Fruit fly (Drosophila melanogaster) whole organism, embryonic: ENCODE measurements around the gene CG7296.

ENCODE experiments used
- Aef1 ChIP-seq: fragments of 200-800 bp; sonication (Bioruptor generic); IDR thresholded peaks from 3 replicates; pipeline ENCODE4 v1.3.6; 2022; ENCODE audit warnings: missing biosample characterization, missing genetic modification characterization
- Atf3 ChIP-seq: fragments of 200-800 bp; sonication (Bioruptor generic); optimal IDR thresholded peaks from 3 replicates; lab custom pipeline; 2016; ENCODE audit warnings: missing biosample characterization, missing genetic modification characterization
- B-H1 ChIP-seq: fragments of 200-800 bp; sonication (Bioruptor generic); IDR thresholded peaks from 3 replicates; pipeline ENCODE4 v1.3.6; 2022; ENCODE audit warnings: missing biosample characterization, missing genetic modification characterization
- CG10147 ChIP-seq: fragments of 200-800 bp; sonication (Bioruptor generic); optimal IDR thresholded peaks from 2 replicates; lab custom pipeline; 2019; ENCODE audit warnings: missing biosample characterization, mild to moderate bottlenecking, missing genetic modification characterization, moderate library complexity
- CG10543 ChIP-seq: fragments of 200-800 bp; sonication (Bioruptor generic); optimal IDR thresholded peaks from 3 replicates; lab custom pipeline; 2017; ENCODE audit warnings: missing biosample characterization, mild to moderate bottlenecking, missing genetic modification characterization, moderate library complexity
- CG10979 ChIP-seq: fragments of 200-800 bp; sonication (Bioruptor generic); optimal IDR thresholded peaks from 2 replicates; lab custom pipeline; 2018; ENCODE audit warnings: missing biosample characterization, mild to moderate bottlenecking, missing genetic modification characterization, moderate library complexity
- CG12071 ChIP-seq: fragments of 200-800 bp; sonication (Bioruptor generic); optimal IDR thresholded peaks from 3 replicates; lab custom pipeline; 2018; ENCODE audit warnings: missing biosample characterization, mild to moderate bottlenecking, missing genetic modification characterization
- CG1529 ChIP-seq: fragments of 200-800 bp; sonication (Bioruptor generic); optimal IDR thresholded peaks from 3 replicates; lab custom pipeline; 2018; ENCODE audit warnings: missing biosample characterization, missing genetic modification characterization
- CG17186 ChIP-seq: fragments of 200-800 bp; sonication (Bioruptor generic); optimal IDR thresholded peaks from 3 replicates; lab custom pipeline; 2017; ENCODE audit warnings: missing biosample characterization, missing genetic modification reagents, missing genetic modification characterization
- CG18262 ChIP-seq: fragments of 200-800 bp; optimal IDR thresholded peaks from 3 replicates; lab custom pipeline; 2019; ENCODE audit warnings: missing biosample characterization, mild to moderate bottlenecking, missing genetic modification characterization, moderate library complexity
- CG2120 ChIP-seq: fragments of 200-800 bp; sonication (Bioruptor generic); optimal IDR thresholded peaks from 3 replicates; lab custom pipeline; 2016; ENCODE audit warnings: missing biosample characterization, missing genetic modification characterization
- CG2678 ChIP-seq: fragments of 200-800 bp; sonication (Bioruptor generic); optimal IDR thresholded peaks from 3 replicates; lab custom pipeline; 2019; ENCODE audit warnings: missing biosample characterization, mild to moderate bottlenecking, missing genetic modification characterization, moderate library complexity
- CG2712 ChIP-seq: fragments of 200-800 bp; optimal IDR thresholded peaks from 3 replicates; lab custom pipeline; 2019; ENCODE audit warnings: missing biosample characterization, mild to moderate bottlenecking, missing genetic modification characterization, moderate library complexity
- CG31365 ChIP-seq: fragments of 200-800 bp; sonication (Bioruptor generic); optimal IDR thresholded peaks from 2 replicates; lab custom pipeline; 2018; ENCODE audit warnings: missing biosample characterization, mild to moderate bottlenecking, missing genetic modification characterization
- CG4854 ChIP-seq: fragments of 200-800 bp; sonication (Bioruptor generic); optimal IDR thresholded peaks from 2 replicates; lab custom pipeline; 2016; ENCODE audit warnings: missing biosample characterization, missing genetic modification characterization, inconsistent platforms
- CG6272 ChIP-seq: fragments of 200-800 bp; sonication (Bioruptor generic); IDR thresholded peaks from 2 replicates; pipeline ENCODE4 v1.3.6; 2022; ENCODE audit warnings: missing biosample characterization, missing genetic modification characterization
- CG7556 ChIP-seq: fragments of 200-800 bp; sonication (Bioruptor generic); optimal IDR thresholded peaks from 2 replicates; lab custom pipeline; 2017; ENCODE audit warnings: missing biosample characterization, mild to moderate bottlenecking, missing genetic modification characterization
- CG7745 ChIP-seq: fragments of 200-800 bp; sonication (Bioruptor generic); optimal IDR thresholded peaks from 2 replicates; lab custom pipeline; 2018; ENCODE audit warnings: missing biosample characterization, mild to moderate bottlenecking, missing genetic modification characterization, moderate library complexity
- D19A ChIP-seq: fragments of 200-800 bp; optimal IDR thresholded peaks from 3 replicates; lab custom pipeline; 2019; ENCODE audit warnings: missing biosample characterization, mild to moderate bottlenecking, missing genetic modification characterization, moderate library complexity
- Dfd ChIP-seq, 2 experiments: fragments of >200 bp; optimal IDR thresholded peaks; 2 replicates each; lab custom pipeline; 2017; ENCODE audit warnings: missing biosample characterization in 2 of 2, missing genetic modification characterization in 2 of 2
- Doc3 ChIP-seq: fragments of 200-800 bp; sonication (Bioruptor generic); IDR thresholded peaks from 3 replicates; pipeline ENCODE4 v1.3.6; 2022; ENCODE audit warnings: missing biosample characterization, missing genetic modification characterization; ENCODE audit not compliant: partially characterized antibody
- Fer2 ChIP-seq: fragments of 200-800 bp; sonication (Bioruptor generic); optimal IDR thresholded peaks from 2 replicates; lab custom pipeline; 2018; ENCODE audit warnings: missing biosample characterization, mild to moderate bottlenecking, missing genetic modification characterization, moderate library complexity
- H15 ChIP-seq: fragments of 200-800 bp; sonication (Bioruptor generic); IDR thresholded peaks from 3 replicates; pipeline ENCODE4 v1.3.6; 2022; ENCODE audit warnings: missing biosample characterization, missing genetic modification characterization
- HmgD ChIP-seq: fragments of 200-800 bp; sonication (Bioruptor generic); optimal IDR thresholded peaks from 3 replicates; lab custom pipeline; 2016; ENCODE audit warnings: missing biosample characterization, missing genetic modification characterization
- NfI ChIP-seq: fragments of 200-800 bp; sonication (Bioruptor generic); optimal IDR thresholded peaks from 3 replicates; lab custom pipeline; 2018; ENCODE audit warnings: missing biosample characterization, mild to moderate bottlenecking, missing genetic modification characterization, moderate library complexity
- Oli ChIP-seq: fragments of 200-800 bp; sonication (Bioruptor generic); optimal IDR thresholded peaks from 2 replicates; lab custom pipeline; 2018; ENCODE audit warnings: missing biosample characterization, mild to moderate bottlenecking, missing genetic modification characterization, moderate library complexity
- PHDP ChIP-seq: fragments of 200-800 bp; sonication (Bioruptor generic); optimal IDR thresholded peaks from 3 replicates; lab custom pipeline; 2018; ENCODE audit warnings: missing biosample characterization, mild to moderate bottlenecking, missing genetic modification characterization, moderate library complexity
- Rx ChIP-seq: fragments of 200-800 bp; sonication (Bioruptor generic); IDR thresholded peaks from 2 replicates; pipeline ENCODE4 v1.3.6; 2022; ENCODE audit warnings: missing biosample characterization, missing genetic modification characterization
- Scr ChIP-seq: fragments of 200-800 bp; sonication (Bioruptor generic); IDR thresholded peaks from 2 replicates; pipeline ENCODE4 v1.3.6; 2022; ENCODE audit warnings: missing biosample characterization, missing genetic modification characterization; ENCODE audit not compliant: partially characterized antibody
- Tbp ChIP-seq: fragments of >200 bp; optimal IDR thresholded peaks from 2 replicates; lab custom pipeline; 2018; ENCODE audit warnings: missing biosample characterization, missing genetic modification characterization
- ac ChIP-seq: fragments of 200-800 bp; sonication (Bioruptor generic); optimal IDR thresholded peaks from 3 replicates; lab custom pipeline; 2017; ENCODE audit warnings: missing biosample characterization, mild to moderate bottlenecking, missing genetic modification characterization
- cas ChIP-seq: fragments of 200-800 bp; sonication (Bioruptor generic); IDR thresholded peaks from 2 replicates; pipeline ENCODE4 v1.3.6; 2022; ENCODE audit warnings: missing biosample characterization, missing genetic modification characterization
- cg ChIP-seq: fragments of 200-800 bp; sonication (Bioruptor generic); optimal IDR thresholded peaks from 3 replicates; lab custom pipeline; 2019; ENCODE audit warnings: missing biosample characterization, mild to moderate bottlenecking, missing genetic modification characterization, moderate library complexity
- chif ChIP-seq, 2 experiments: fragments of 200-800 bp; sonication (Bioruptor generic); optimal IDR thresholded peaks; 3 replicates each; lab custom pipeline; 2016; ENCODE audit warnings: missing biosample characterization in 2 of 2, missing genetic modification characterization in 2 of 2
- danr ChIP-seq: fragments of 200-800 bp; sonication (Bioruptor generic); IDR thresholded peaks from 2 replicates; pipeline ENCODE4 v1.3.6; 2022; ENCODE audit warnings: missing biosample characterization, missing genetic modification characterization
- dmrt11E ChIP-seq: fragments of 200-800 bp; sonication (Bioruptor generic); optimal IDR thresholded peaks from 3 replicates; lab custom pipeline; 2018; ENCODE audit warnings: missing biosample characterization, mild to moderate bottlenecking, missing genetic modification characterization, moderate library complexity
- fd96Cb ChIP-seq: fragments of 200-800 bp; sonication (Bioruptor generic); optimal IDR thresholded peaks from 2 replicates; lab custom pipeline; 2018; ENCODE audit warnings: missing biosample characterization, mild to moderate bottlenecking, missing genetic modification characterization, moderate library complexity
- fu2 ChIP-seq: fragments of 200-800 bp; sonication (Bioruptor generic); optimal IDR thresholded peaks from 2 replicates; lab custom pipeline; 2016; ENCODE audit warnings: missing biosample characterization, missing genetic modification characterization
- grau ChIP-seq: fragments of 200-800 bp; optimal IDR thresholded peaks from 3 replicates; lab custom pipeline; 2019; ENCODE audit warnings: missing biosample characterization, mild to moderate bottlenecking, missing genetic modification characterization, moderate library complexity
- hth ChIP-seq: fragments of >200 bp; optimal IDR thresholded peaks from 2 replicates; lab custom pipeline; 2017; ENCODE audit warnings: inconsistent platforms
- kah ChIP-seq: fragments of 200-800 bp; sonication (Bioruptor generic); optimal IDR thresholded peaks from 2 replicates; lab custom pipeline; 2018; ENCODE audit warnings: missing biosample characterization, mild to moderate bottlenecking, missing genetic modification characterization
- kni ChIP-seq: fragments of 200-800 bp; sonication (Bioruptor generic); optimal IDR thresholded peaks from 3 replicates; lab custom pipeline; 2017; ENCODE audit warnings: mild to moderate bottlenecking, missing biosample characterization, missing genetic modification reagents, missing genetic modification characterization
- lola ChIP-seq, 3 experiments: fragments of >200 bp in 2 of 3; fragments of 200-800 bp in 1 of 3; sonication (Bioruptor generic) in 1 of 3; optimal IDR thresholded peaks; 2 replicates each; lab custom pipeline; 2017 to 2019; ENCODE audit warnings: missing biosample characterization in 3 of 3, missing genetic modification characterization in 3 of 3, mild to moderate bottlenecking in 1 of 3, moderate library complexity in 1 of 3
- lov ChIP-seq, 2 experiments: fragments of 200-800 bp in 1 of 2; fragments of >200 bp in 1 of 2; sonication (Bioruptor generic) in 1 of 2; IDR thresholded peaks in 1 of 2; optimal IDR thresholded peaks in 1 of 2; 2 replicates in 1 of 2; 3 replicates in 1 of 2; pipeline versions ENCODE4 v1.3.6 to Lab custom; 2017 to 2022; ENCODE audit warnings: missing biosample characterization in 1 of 2, missing genetic modification characterization in 1 of 2
- maf-S ChIP-seq: fragments of 200-800 bp; sonication (Bioruptor generic); optimal IDR thresholded peaks from 2 replicates; lab custom pipeline; 2016; ENCODE audit warnings: missing biosample characterization, missing genetic modification characterization
- nerfin-2 ChIP-seq: fragments of 200-800 bp; sonication (Bioruptor generic); IDR thresholded peaks from 2 replicates; pipeline ENCODE4 v1.3.6; 2022; ENCODE audit warnings: missing biosample characterization, missing genetic modification characterization; ENCODE audit not compliant: partially characterized antibody
- pho ChIP-seq: fragments of 200-800 bp; sonication (Bioruptor generic); optimal IDR thresholded peaks from 2 replicates; lab custom pipeline; 2016; ENCODE audit warnings: missing biosample characterization, missing genetic modification characterization
- pnt ChIP-seq: fragments of 200-800 bp; sonication (Bioruptor generic); optimal IDR thresholded peaks from 3 replicates; lab custom pipeline; 2016; ENCODE audit warnings: missing biosample characterization, missing genetic modification characterization
- ttk ChIP-seq: fragments of 200-800 bp; sonication (Bioruptor generic); IDR thresholded peaks from 2 replicates; pipeline ENCODE4 v2.1.2; 2022; ENCODE audit warnings: missing biosample characterization, missing genetic modification characterization
- tx ChIP-seq: fragments of 200-800 bp; sonication (Bioruptor generic); optimal IDR thresholded peaks from 2 replicates; lab custom pipeline; 2016; ENCODE audit warnings: missing biosample characterization, missing genetic modification characterization

Gene CG7296

dm6 chr2L:10703281-10703680 lies 16.4 kb upstream of the CG7296 start, which contains the start of gene CG6415 (continued):
- no peak for TF ChIP-seq lov (optimal IDR thresholded peaks at IDR 0.05; lab: Kevin White, UChicago)
- TF ChIP-seq lov (GFP tag; IDR thresholded peaks at IDR 0.05; lab: Robert Waterston, UW) = no peak
- peak; percentile 81 for TF ChIP-seq CG18262 (tag; lab: Kevin White, UChicago)
- TF ChIP-seq D19A (tag; lab: Kevin White, UChicago) = no peak
- peak; percentile 80 for TF ChIP-seq dmrt11E (tag; lab: Kevin White, UChicago)
- TF ChIP-seq CG7745 (tag; lab: Kevin White, UChicago) = no peak
- TF ChIP-seq Rx (GFP tag; lab: Robert Waterston, UW) = peak; percentile 47; the same call in 1 of the 2 replicates
- peak; percentile 51 for TF ChIP-seq CG10543 (GFP tag; lab: Kevin White, UChicago)
- TF ChIP-seq pho = peak; percentile 54
- TF ChIP-seq PHDP (tag; lab: Kevin White, UChicago) = peak; percentile 80
- peak; percentile 32 for TF ChIP-seq pnt (GFP tag; lab: Kevin White, UChicago)
- peak; percentile 75 for TF ChIP-seq fd96Cb (tag; lab: Kevin White, UChicago)
- TF ChIP-seq Oli = peak; percentile 78
- TF ChIP-seq CG6272 (GFP tag; lab: Robert Waterston, UW) = peak; percentile 63
- peak; percentile 57 for TF ChIP-seq Fer2
- TF ChIP-seq CG4854 (GFP tag; lab: Kevin White, UChicago) = peak; percentile 20
- TF ChIP-seq Doc3 (GFP tag; lab: Robert Waterston, UW) = no peak
- TF ChIP-seq kah = peak; percentile 21
- peak; percentile 83 for TF ChIP-seq CG10979
- TF ChIP-seq Atf3 (GFP tag; lab: Kevin White, UChicago) = peak; percentile 48
- no peak for TF ChIP-seq Tbp (GFP tag; lab: Kevin White, UChicago)
- no peak for TF ChIP-seq HmgD
- TF ChIP-seq tx = peak; percentile 15
- peak; percentile 51; the same call in 1 of the 2 replicates for TF ChIP-seq danr (GFP tag; lab: Robert Waterston, UW)
- TF ChIP-seq CG2678 (tag; lab: Kevin White, UChicago) = peak; percentile 87
- TF ChIP-seq CG7556 (GFP tag; lab: Kevin White, UChicago) = peak; percentile 70
- peak; percentile 59 for TF ChIP-seq CG1529 (GFP tag; lab: Kevin White, UChicago)
- TF ChIP-seq fu2 = peak; percentile 61
- no peak for TF ChIP-seq cg (GFP tag; lab: Kevin White, UChicago)
- TF ChIP-seq cas = 0 out of 2 replicates have a peak, but pooled peaks have one; percentile 19
- TF ChIP-seq ttk (GFP tag; lab: Robert Waterston, UW) = peak; percentile 74
- peak; percentile 65 for TF ChIP-seq CG12071 (GFP tag; lab: Kevin White, UChicago)
- TF ChIP-seq maf-S (GFP tag; lab: Kevin White, UChicago) = peak; percentile 51
- TF ChIP-seq grau = peak; percentile 81
- no peak for TF ChIP-seq Scr
- TF ChIP-seq CG31365 = no peak
- TF ChIP-seq chif (GFP tag; optimal IDR thresholded peaks at IDR 0.05; lab: Kevin White, UChicago) = peak; percentile 36 to 75
- TF ChIP-seq ac (GFP tag; lab: Kevin White, UChicago) = no peak
- peak; percentile 68 for TF ChIP-seq Aef1 (GFP tag; lab: Robert Waterston, UW)
- TF ChIP-seq CG10147 (GFP tag; lab: Kevin White, UChicago) = peak; percentile 53
- no peak for TF ChIP-seq kni
- TF ChIP-seq NfI (GFP tag; lab: Kevin White, UChicago) = peak; percentile 60
- peak; percentile 86 for TF ChIP-seq CG2120 (GFP tag; lab: Kevin White, UChicago)
- TF ChIP-seq hth (lab: Kevin White, UChicago) = no peak
- peak in 1 of 3 experiments; percentile 70 for TF ChIP-seq lola (GFP tag; optimal IDR thresholded peaks at IDR 0.05; lab: Kevin White, UChicago)
- TF ChIP-seq CG2712 (tag; lab: Kevin White, UChicago) = peak; percentile 84
- TF ChIP-seq CG17186 (GFP tag; lab: Kevin White, UChicago) = no peak
- peak; percentile 72; the same call in 2 of the 3 replicates for TF ChIP-seq H15 (GFP tag; lab: Robert Waterston, UW)
- no peak for TF ChIP-seq Dfd (GFP tag; optimal IDR thresholded peaks at IDR 0.05; lab: Kevin White, UChicago)
- TF ChIP-seq B-H1 (GFP tag; lab: Robert Waterston, UW) = peak; percentile 53
- TF ChIP-seq nerfin-2 (GFP tag; lab: Robert Waterston, UW) = no peak
